Worm (Caenorhabditis elegans) whole organism, L4 larva: ENCODE results near the gene ssq-3.

Experiments
- D1046.2 ChIP-seq: fragments of 200-800 bp; sonication (Bioruptor generic); IDR thresholded peaks from 2 replicates; pipeline ENCODE4 v1.3.6; 2022; ENCODE audit warnings: missing genetic modification characterization, missing compliant biosample characterization
- F49E8.2 ChIP-seq: sonication (generic microtip); optimal IDR thresholded peaks from 2 replicates; lab custom pipeline; 2016; ENCODE audit warnings: missing compliant biosample characterization, mild to moderate bottlenecking, missing genetic modification characterization, borderline replicate concordance
- R02D3.7 ChIP-seq: fragments of 150-350 bp; sonication (generic microtip); optimal IDR thresholded peaks from 3 replicates; lab custom pipeline; 2014; ENCODE audit warnings: missing biosample characterization, missing genetic modification characterization
- T20F7.1 ChIP-seq: fragments of 200-800 bp; sonication (Bioruptor generic); optimal IDR thresholded peaks from 2 replicates; lab custom pipeline; 2018; ENCODE audit warnings: mild to moderate bottlenecking, missing genetic modification characterization, missing compliant biosample characterization
- Y105C5A.15 ChIP-seq: fragments of 200-800 bp; sonication (Bioruptor generic); IDR thresholded peaks from 2 replicates; pipeline ENCODE4 v1.3.6; 2022; ENCODE audit warnings: missing genetic modification characterization, missing compliant biosample characterization
- Y75B8A.6 ChIP-seq: fragments of 200-800 bp; sonication (Bioruptor generic); IDR thresholded peaks from 2 replicates; pipeline ENCODE4 v1.3.6; 2022; ENCODE audit warnings: missing genetic modification reagents, missing genetic modification characterization, missing compliant biosample characterization
- ZK546.5 ChIP-seq, 2 experiments: sonication (generic microtip); optimal IDR thresholded peaks; 2 replicates each; lab custom pipeline; 2017; ENCODE audit warnings: missing biosample characterization in 2 of 2, missing genetic modification characterization in 2 of 2
- ama-1 ChIP-seq: fragments of 150-350 bp; optimal IDR thresholded peaks from 2 replicates; lab custom pipeline; 2014; ENCODE audit warnings: inconsistent platforms, mixed read lengths
- arid-1 ChIP-seq: fragments of 200-800 bp; sonication (Bioruptor generic); conservative IDR thresholded peaks from 2 replicates; pipeline ENCODE4 v1.3.6; 2022; ENCODE audit warnings: missing genetic modification reagents, missing genetic modification characterization, missing compliant biosample characterization
- ceh-32 ChIP-seq: sonication (generic microtip); optimal IDR thresholded peaks from 2 replicates; lab custom pipeline; 2016; ENCODE audit warnings: mild to moderate bottlenecking, missing genetic modification characterization, missing compliant biosample characterization; ENCODE audit not compliant: poor library complexity
- ceh-62 ChIP-seq: sonication (generic microtip); optimal IDR thresholded peaks from 2 replicates; lab custom pipeline; 2017; ENCODE audit warnings: missing biosample characterization, missing genetic modification characterization
- ces-1 ChIP-seq: fragments of 150-350 bp; sonication (generic microtip); optimal IDR thresholded peaks from 4 replicates; lab custom pipeline; 2014; ENCODE audit warnings: missing biosample characterization, missing genetic modification reagents, missing genetic modification characterization
- cey-2 ChIP-seq: sonication (generic microtip); optimal IDR thresholded peaks from 3 replicates; lab custom pipeline; 2017; ENCODE audit warnings: missing genetic modification characterization, mild to moderate bottlenecking, missing compliant biosample characterization, antibody characterized with exemption, borderline replicate concordance; ENCODE audit not compliant: insufficient read depth
- ctbp-1 ChIP-seq: fragments of 200-800 bp; sonication (Bioruptor generic); IDR thresholded peaks from 2 replicates; pipeline ENCODE4 v1.3.6; 2022; ENCODE audit warnings: missing genetic modification reagents, missing genetic modification characterization, missing compliant biosample characterization
- daf-8 ChIP-seq: fragments of 200-800 bp; sonication (Bioruptor generic); IDR thresholded peaks from 2 replicates; pipeline ENCODE4 v1.3.6; 2022; ENCODE audit warnings: missing genetic modification characterization, missing compliant biosample characterization
- dmd-8 ChIP-seq: fragments of 200-800 bp; sonication (Bioruptor generic); IDR thresholded peaks from 2 replicates; pipeline ENCODE4 v1.3.6; 2022; ENCODE audit warnings: missing genetic modification characterization, missing compliant biosample characterization
- dmd-9 ChIP-seq: fragments of 200-800 bp; sonication (Bioruptor generic); IDR thresholded peaks from 2 replicates; pipeline ENCODE4 v1.3.6; 2022; ENCODE audit warnings: missing genetic modification reagents, missing genetic modification characterization, missing compliant biosample characterization
- dpl-1 ChIP-seq: fragments of 150-350 bp; optimal IDR thresholded peaks from 2 replicates; lab custom pipeline; 2014; ENCODE audit warnings: missing biosample characterization, missing genetic modification reagents, missing genetic modification characterization
- duxl-1 ChIP-seq: sonication (generic microtip); optimal IDR thresholded peaks from 2 replicates; lab custom pipeline; 2016; ENCODE audit warnings: mild to moderate bottlenecking, missing genetic modification characterization, moderate library complexity, missing compliant biosample characterization; ENCODE audit not compliant: poor library complexity
- egl-43 ChIP-seq: fragments of 200-800 bp; sonication (Bioruptor generic); IDR thresholded peaks from 2 replicates; pipeline ENCODE4 v1.3.6; 2022; ENCODE audit warnings: missing genetic modification reagents, missing genetic modification characterization, missing compliant biosample characterization
- fkh-10 ChIP-seq: fragments of 150-350 bp; optimal IDR thresholded peaks from 2 replicates; lab custom pipeline; 2014; ENCODE audit warnings: missing biosample characterization, missing genetic modification reagents, missing genetic modification characterization
- hlh-11 ChIP-seq: fragments of 200-800 bp; sonication (Bioruptor generic); optimal IDR thresholded peaks from 2 replicates; lab custom pipeline; 2018; ENCODE audit warnings: mild to moderate bottlenecking, missing genetic modification characterization, missing compliant biosample characterization
- lim-7 ChIP-seq: fragments of 200-800 bp; sonication (Bioruptor generic); IDR thresholded peaks from 2 replicates; pipeline ENCODE4 v1.3.6; 2022; ENCODE audit warnings: missing genetic modification characterization, missing compliant biosample characterization
- lin-1 ChIP-seq: fragments of 200-800 bp; sonication (Bioruptor generic); IDR thresholded peaks from 2 replicates; pipeline ENCODE4 v1.3.6; 2022; ENCODE audit warnings: missing genetic modification reagents, missing genetic modification characterization, missing compliant biosample characterization
- lin-29 ChIP-seq: fragments of 200-800 bp; sonication (Bioruptor generic); IDR thresholded peaks from 2 replicates; pipeline ENCODE4 v1.3.6; 2022; ENCODE audit warnings: missing genetic modification reagents, missing genetic modification characterization, missing compliant biosample characterization
- lin-39 ChIP-seq: fragments of 150-350 bp; optimal IDR thresholded peaks from 2 replicates; lab custom pipeline; 2014; ENCODE audit warnings: missing biosample characterization, missing genetic modification reagents, missing genetic modification characterization
- madf-5 ChIP-seq, 2 experiments: fragments of 200-800 bp; sonication (Bioruptor generic); IDR thresholded peaks; 2 replicates each; pipeline ENCODE4 v1.3.6; 2022; ENCODE audit warnings: missing compliant biosample characterization in 2 of 2, missing genetic modification characterization in 2 of 2
- madf-9 ChIP-seq: fragments of 200-800 bp; sonication (Bioruptor generic); conservative IDR thresholded peaks from 2 replicates; pipeline ENCODE4 v1.3.6; 2022; ENCODE audit warnings: missing genetic modification reagents, missing genetic modification characterization, missing compliant biosample characterization
- mdl-1 ChIP-seq, 2 experiments: fragments of 150-350 bp in 1 of 2; sonication (generic microtip) in 1 of 2; optimal IDR thresholded peaks; 2 replicates each; lab custom pipeline; 2014 to 2017; ENCODE audit warnings: missing biosample characterization in 2 of 2, missing genetic modification characterization in 2 of 2
- mep-1 ChIP-seq: fragments of 150-350 bp; sonication (generic microtip); optimal IDR thresholded peaks from 3 replicates; lab custom pipeline; 2014; ENCODE audit warnings: missing biosample characterization, missing genetic modification characterization
- mxl-2 ChIP-seq: fragments of 200-800 bp; sonication (Bioruptor generic); conservative IDR thresholded peaks from 2 replicates; pipeline ENCODE4 v1.3.6; 2022; ENCODE audit warnings: missing genetic modification reagents, missing genetic modification characterization, missing compliant biosample characterization
- nhr-42 ChIP-seq: fragments of 200-800 bp; sonication (Bioruptor generic); IDR thresholded peaks from 2 replicates; pipeline ENCODE4 v1.3.6; 2022; ENCODE audit warnings: missing genetic modification characterization, missing compliant biosample characterization
- rbr-2 ChIP-seq: sonication (generic microtip); optimal IDR thresholded peaks from 2 replicates; lab custom pipeline; 2016; ENCODE audit warnings: missing genotype, missing genetic modification characterization, missing compliant biosample characterization
- saeg-2 ChIP-seq: fragments of 200-800 bp; sonication (Bioruptor generic); IDR thresholded peaks from 2 replicates; pipeline ENCODE4 v1.3.6; 2022; ENCODE audit warnings: missing genetic modification reagents, missing genetic modification characterization, missing compliant biosample characterization
- sdz-12 ChIP-seq: fragments of 200-800 bp; sonication (Bioruptor generic); optimal IDR thresholded peaks from 2 replicates; lab custom pipeline; 2018; ENCODE audit warnings: mild to moderate bottlenecking, missing genetic modification characterization, missing compliant biosample characterization
- set-16 ChIP-seq: fragments of 200-800 bp; sonication (Bioruptor generic); IDR thresholded peaks from 2 replicates; pipeline ENCODE4 v1.3.6; 2022; ENCODE audit warnings: missing genetic modification reagents, missing genetic modification characterization, missing compliant biosample characterization
- spr-1 ChIP-seq: sonication (generic microtip); optimal IDR thresholded peaks from 2 replicates; lab custom pipeline; 2016; ENCODE audit warnings: mild to moderate bottlenecking, missing genetic modification characterization, missing compliant biosample characterization
- spr-3 ChIP-seq: fragments of 200-800 bp; sonication (Bioruptor generic); optimal IDR thresholded peaks from 2 replicates; lab custom pipeline; 2018; ENCODE audit warnings: mild to moderate bottlenecking, missing genetic modification characterization, missing compliant biosample characterization
- zfp-2 ChIP-seq: sonication (generic microtip); optimal IDR thresholded peaks from 2 replicates; lab custom pipeline; 2016; ENCODE audit warnings: mild to moderate bottlenecking, missing genetic modification characterization, missing compliant biosample characterization
- zfp-3 ChIP-seq: fragments of 200-800 bp; sonication (Bioruptor generic); conservative IDR thresholded peaks from 2 replicates; pipeline ENCODE4 v1.3.6; 2022; ENCODE audit warnings: missing genetic modification reagents, missing genetic modification characterization, missing compliant biosample characterization
- zip-11 ChIP-seq: fragments of 200-800 bp; sonication (Bioruptor generic); IDR thresholded peaks from 2 replicates; pipeline ENCODE4 v1.3.6; 2022; ENCODE audit warnings: missing genetic modification characterization, missing compliant biosample characterization
- zip-2 ChIP-seq: fragments of 150-350 bp; optimal IDR thresholded peaks from 2 replicates; lab custom pipeline; 2014; ENCODE audit warnings: missing biosample characterization, missing genetic modification characterization

ssq-3 gene

ce11 chrIV:7103211-7103679, 8.2 kb upstream of the ssq-3 start, which contains the start of the genes rde-8 and ZC477.3 (continued):
- no peak for TF ChIP-seq nhr-42 (GFP tag; lab: Robert Waterston, UW)
- no peak for TF ChIP-seq daf-8 (GFP tag; lab: Robert Waterston, UW)
- peak; percentile 75 for TF ChIP-seq dpl-1 (GFP tag; lab: Kevin White, UChicago)
- no peak for TF ChIP-seq mdl-1 (tag; optimal IDR thresholded peaks at IDR 0.05; lab: Kevin White, UChicago)
- no peak for TF ChIP-seq madf-5 (GFP tag; IDR thresholded peaks at IDR 0.05; lab: Robert Waterston, UW)
- no peak for TF ChIP-seq spr-1 (tag; lab: Kevin White, UChicago)
- no peak for TF ChIP-seq zfp-2
- TF ChIP-seq madf-9 (GFP tag; lab: Robert Waterston, UW) = no peak
- TF ChIP-seq fkh-10 (GFP tag; lab: Kevin White, UChicago) = no peak
- TF ChIP-seq mep-1 (tag; lab: Kevin White, UChicago) = no peak
- no peak for TF ChIP-seq arid-1 (GFP tag; lab: Robert Waterston, UW)
- peak; percentile 10 for TF ChIP-seq ama-1
- no peak for TF ChIP-seq duxl-1 (tag; lab: Kevin White, UChicago)
- no peak for TF ChIP-seq lin-29 (GFP tag; lab: Robert Waterston, UW)
- TF ChIP-seq hlh-11 (tag; lab: Kevin White, UChicago) = no peak
- no peak for TF ChIP-seq ZK546.5 (tag; optimal IDR thresholded peaks at IDR 0.05; lab: Kevin White, UChicago)
- TF ChIP-seq lin-39 (tag; lab: Kevin White, UChicago) = no peak
- no peak for TF ChIP-seq R02D3.7 (tag; lab: Kevin White, UChicago)
- TF ChIP-seq sdz-12 = no peak
- no peak for TF ChIP-seq spr-3
- no peak for TF ChIP-seq ces-1 (GFP tag; lab: Kevin White, UChicago)
- no peak for TF ChIP-seq D1046.2
- TF ChIP-seq T20F7.1 (GFP tag; lab: Kevin White, UChicago) = peak; percentile 54
- no peak for TF ChIP-seq Y105C5A.15 (GFP tag; lab: Robert Waterston, UW)
- TF ChIP-seq Y75B8A.6 (GFP tag; lab: Robert Waterston, UW) = no peak
- peak; percentile 59 for TF ChIP-seq rbr-2 (tag; lab: Kevin White, UChicago)
- TF ChIP-seq zip-11 (GFP tag; lab: Robert Waterston, UW) = no peak
- TF ChIP-seq lin-1 (GFP tag; lab: Robert Waterston, UW) = no peak
- no peak for TF ChIP-seq saeg-2 (GFP tag; lab: Robert Waterston, UW)
- TF ChIP-seq lim-7 (GFP tag; lab: Robert Waterston, UW) = no peak

- no peak for TF ChIP-seq F49E8.2
- TF ChIP-seq zip-11 (GFP tag; lab: Robert Waterston, UW) = no peak
- no peak for TF ChIP-seq lim-7 (GFP tag; lab: Robert Waterston, UW)
- TF ChIP-seq arid-1 (GFP tag; lab: Robert Waterston, UW) = no peak
- TF ChIP-seq ctbp-1 (GFP tag; lab: Robert Waterston, UW) = no peak
- TF ChIP-seq zip-2 (tag; lab: Kevin White, UChicago) = no peak
- TF ChIP-seq ceh-32 = no peak
Observed at ce11 chrIV:7107893-7108292, 3.5 kb upstream of the ssq-3 start, which contains the start of gene ZC477.2. Gene ZC477.2, plus strand, starts transcription at chrIV:7108193.

- TF ChIP-seq set-16 (GFP tag; lab: Robert Waterston, UW) (peak; percentile 82), egl-43 (GFP tag; lab: Robert Waterston, UW) (0 out of 2 replicates have a peak, but pooled peaks have one; percentile 51)
Observed at ce11 chrIV:7112312-7112711, 908 bp downstream of the ssq-3 start.

- TF ChIP-seq ctbp-1 (GFP tag; lab: Robert Waterston, UW) (no peak), dmd-9 (GFP tag; lab: Robert Waterston, UW) (no peak), dmd-8 (GFP tag; lab: Robert Waterston, UW) (no peak), zfp-3 (GFP tag; lab: Robert Waterston, UW) (no peak), mxl-2 (GFP tag; lab: Robert Waterston, UW) (no peak), ceh-62 (no peak), cey-2 (tag; lab: Kevin White, UChicago) (no peak)
Observed at ce11 chrIV:7114599-7114998, 3.2 kb downstream of the ssq-3 start, which contains the start of gene nas-8. Gene nas-8, plus strand, starts transcription at chrIV:7114899.
